Fruit fly (Drosophila melanogaster) whole organism, prepupa: ENCODE data around the gene COX7A.
A peak's percentile ranks its signal among the peaks of the same experiment; 100 is the strongest.

Experiments
- Blimp-1 ChIP-seq: fragments of 200-800 bp; sonication (Bioruptor generic); optimal IDR thresholded peaks from 3 replicates; lab custom pipeline; 2017; ENCODE audit warnings: missing biosample characterization, missing genetic modification characterization, mild to moderate bottlenecking, moderate library complexity, missing genetic modification reagents
- CG10631 ChIP-seq: fragments of 200-800 bp; sonication (Bioruptor generic); optimal IDR thresholded peaks from 2 replicates; lab custom pipeline; 2016; ENCODE audit warnings: missing biosample characterization, missing genetic modification characterization
- CG11902 ChIP-seq: fragments of 200-800 bp; sonication (Bioruptor generic); optimal IDR thresholded peaks from 3 replicates; lab custom pipeline; 2016; ENCODE audit warnings: missing biosample characterization, missing genetic modification characterization
- CG15336 ChIP-seq: fragments of 200-800 bp; sonication (Bioruptor generic); IDR thresholded peaks from 2 replicates; pipeline ENCODE4 v1.3.6; 2022; ENCODE audit warnings: missing biosample characterization, missing genetic modification characterization
- CG1621 ChIP-seq: fragments of 200-800 bp; sonication (Bioruptor generic); optimal IDR thresholded peaks from 3 replicates; lab custom pipeline; 2018; ENCODE audit warnings: missing biosample characterization, mild to moderate bottlenecking, missing genetic modification characterization
- CG3032 ChIP-seq: fragments of 200-800 bp; optimal IDR thresholded peaks from 2 replicates; lab custom pipeline; 2019; ENCODE audit warnings: missing biosample characterization, mild to moderate bottlenecking, missing genetic modification characterization, moderate library complexity
- CG31627 ChIP-seq: fragments of 200-800 bp; sonication (Bioruptor generic); optimal IDR thresholded peaks from 3 replicates; lab custom pipeline; 2016; ENCODE audit warnings: missing biosample characterization, missing genetic modification characterization
- CG32006 ChIP-seq: fragments of 200-800 bp; sonication (Bioruptor generic); optimal IDR thresholded peaks from 3 replicates; lab custom pipeline; 2017; ENCODE audit warnings: missing biosample characterization, mild to moderate bottlenecking, missing genetic modification characterization
- CG3919 ChIP-seq: fragments of 200-800 bp; sonication (Bioruptor generic); optimal IDR thresholded peaks from 3 replicates; lab custom pipeline; 2016; ENCODE audit warnings: missing biosample characterization, missing genetic modification characterization
- CG4318 ChIP-seq: fragments of 200-800 bp; sonication (Bioruptor generic); optimal IDR thresholded peaks from 3 replicates; lab custom pipeline; 2017; ENCODE audit warnings: missing biosample characterization, mild to moderate bottlenecking, missing genetic modification characterization
- CG6276 ChIP-seq: fragments of 200-800 bp; sonication (Bioruptor generic); optimal IDR thresholded peaks from 2 replicates; lab custom pipeline; 2017; ENCODE audit warnings: missing biosample characterization, mild to moderate bottlenecking, missing genetic modification characterization
- CG6792 ChIP-seq: fragments of 200-800 bp; sonication (Bioruptor generic); optimal IDR thresholded peaks from 3 replicates; lab custom pipeline; 2016; ENCODE audit warnings: missing biosample characterization, missing genetic modification characterization
- CG6808 ChIP-seq: fragments of 200-800 bp; sonication (Bioruptor generic); optimal IDR thresholded peaks from 3 replicates; lab custom pipeline; 2017; ENCODE audit warnings: missing biosample characterization, missing genetic modification characterization, mild to moderate bottlenecking, moderate library complexity, missing genetic modification reagents
- CG7368 ChIP-seq: fragments of 200-800 bp; sonication (Bioruptor generic); optimal IDR thresholded peaks from 3 replicates; lab custom pipeline; 2016; ENCODE audit warnings: missing biosample characterization, missing genetic modification characterization
- CG8119 ChIP-seq: fragments of 200-800 bp; sonication (Bioruptor generic); IDR thresholded peaks from 3 replicates; pipeline ENCODE4 v1.3.6; 2022; ENCODE audit warnings: missing biosample characterization, missing genetic modification characterization
- CG8632 ChIP-seq: fragments of 200-800 bp; sonication (Bioruptor generic); optimal IDR thresholded peaks from 3 replicates; lab custom pipeline; 2016; ENCODE audit warnings: missing biosample characterization, missing genetic modification characterization
- Eip75B ChIP-seq: fragments of 200-800 bp; sonication (Bioruptor generic); optimal IDR thresholded peaks from 3 replicates; lab custom pipeline; 2016; ENCODE audit warnings: missing biosample characterization, missing genetic modification characterization
- Eip78C ChIP-seq: fragments of 200-800 bp; sonication (Bioruptor generic); peaks from one replicate; lab custom pipeline; 2016; ENCODE audit warnings: missing biosample characterization, missing genetic modification characterization
- Ets21C ChIP-seq: fragments of 200-800 bp; sonication (Bioruptor generic); optimal IDR thresholded peaks from 3 replicates; lab custom pipeline; 2016; ENCODE audit warnings: missing biosample characterization, missing genetic modification characterization
- Gug ChIP-seq: fragments of 200-800 bp; sonication (Bioruptor generic); IDR thresholded peaks from 2 replicates; pipeline ENCODE4 v1.3.6; 2022; ENCODE audit warnings: missing biosample characterization, missing genetic modification characterization
- Hr4 ChIP-seq: fragments of 200-800 bp; sonication (Bioruptor generic); optimal IDR thresholded peaks from 3 replicates; lab custom pipeline; 2016; ENCODE audit warnings: missing biosample characterization, missing genetic modification characterization
- Lpt ChIP-seq: fragments of 200-800 bp; sonication (Bioruptor generic); optimal IDR thresholded peaks from 3 replicates; lab custom pipeline; 2016; ENCODE audit warnings: missing biosample characterization, missing genetic modification characterization
- Met ChIP-seq: fragments of 200-800 bp; sonication (Bioruptor generic); optimal IDR thresholded peaks from 3 replicates; lab custom pipeline; 2016; ENCODE audit warnings: missing biosample characterization, missing genetic modification characterization
- OdsH ChIP-seq: fragments of 200-800 bp; sonication (Bioruptor generic); optimal IDR thresholded peaks from 3 replicates; lab custom pipeline; 2016; ENCODE audit warnings: missing biosample characterization, missing genetic modification characterization
- Smox ChIP-seq: fragments of 200-800 bp; sonication (Bioruptor generic); optimal IDR thresholded peaks from 3 replicates; lab custom pipeline; 2016; ENCODE audit warnings: missing biosample characterization, missing genetic modification characterization
- Sox14 ChIP-seq: fragments of 200-800 bp; sonication (Bioruptor generic); optimal IDR thresholded peaks from 3 replicates; lab custom pipeline; 2016; ENCODE audit warnings: missing biosample characterization, missing genetic modification characterization
- cyc ChIP-seq: fragments of 200-800 bp; sonication (Bioruptor generic); optimal IDR thresholded peaks from 3 replicates; lab custom pipeline; 2016; ENCODE audit warnings: missing biosample characterization, missing genetic modification characterization
- esn ChIP-seq: fragments of 200-800 bp; sonication (Bioruptor generic); optimal IDR thresholded peaks from 2 replicates; lab custom pipeline; 2016; ENCODE audit warnings: missing biosample characterization, mild to moderate bottlenecking, missing genetic modification characterization, moderate library complexity
- fd59A ChIP-seq: fragments of 200-800 bp; sonication (Bioruptor generic); optimal IDR thresholded peaks from 2 replicates; lab custom pipeline; 2017; ENCODE audit warnings: missing biosample characterization, mild to moderate bottlenecking, missing genetic modification characterization, missing genetic modification reagents
- fd85E ChIP-seq: fragments of 200-800 bp; sonication (Bioruptor generic); optimal IDR thresholded peaks from 3 replicates; lab custom pipeline; 2016; ENCODE audit warnings: missing biosample characterization, missing genetic modification characterization
- fkh ChIP-seq: fragments of 200-800 bp; sonication (Bioruptor generic); optimal IDR thresholded peaks from 3 replicates; lab custom pipeline; 2017; ENCODE audit warnings: missing biosample characterization, mild to moderate bottlenecking, missing genetic modification characterization, moderate library complexity
- lz ChIP-seq: fragments of 200-800 bp; sonication (Bioruptor generic); optimal IDR thresholded peaks from 3 replicates; lab custom pipeline; 2016; ENCODE audit warnings: missing biosample characterization, missing genetic modification characterization
- net ChIP-seq: fragments of 200-800 bp; sonication (Bioruptor generic); optimal IDR thresholded peaks from 3 replicates; lab custom pipeline; 2016; ENCODE audit warnings: missing biosample characterization, missing genetic modification characterization
- pdm3 ChIP-seq: fragments of 200-800 bp; sonication (Bioruptor generic); optimal IDR thresholded peaks from 3 replicates; lab custom pipeline; 2016; ENCODE audit warnings: missing biosample characterization, missing genetic modification characterization
- svp ChIP-seq: fragments of 200-800 bp; sonication (Bioruptor generic); peaks from one replicate; lab custom pipeline; 2016; ENCODE audit warnings: missing biosample characterization, missing genetic modification characterization
- topi ChIP-seq: fragments of 200-800 bp; sonication (Bioruptor generic); optimal IDR thresholded peaks from 3 replicates; lab custom pipeline; 2016; ENCODE audit warnings: missing biosample characterization, missing genetic modification characterization
- vri ChIP-seq: fragments of 200-800 bp; sonication (Bioruptor generic); optimal IDR thresholded peaks from 3 replicates; lab custom pipeline; 2016; ENCODE audit warnings: missing biosample characterization, mild to moderate bottlenecking, missing genetic modification characterization

Gene COX7A

dm6 chr3R:8308515-8308959, 32.3 kb downstream of the COX7A start, which contains the start of gene tex:
tex (minus strand) TSS chr3R:8308645.
- TF ChIP-seq Gug (GFP tag; lab: Robert Waterston, UW), result no peak
- no peak for TF ChIP-seq Blimp-1
- TF ChIP-seq Eip78C (GFP tag; lab: Kevin White, UChicago), result peak; percentile 34
- peak; percentile 72 for TF ChIP-seq fkh (GFP tag; lab: Kevin White, UChicago)
- TF ChIP-seq CG31627 (GFP tag; lab: Kevin White, UChicago), result no peak
- TF ChIP-seq CG10631 (GFP tag; lab: Kevin White, UChicago), result no peak
- no peak for TF ChIP-seq Lpt

- TF ChIP-seq CG8632 (GFP tag; lab: Kevin White, UChicago) (no peak), Sox14 (GFP tag; lab: Kevin White, UChicago) (no peak), Met (no peak), Smox (no peak), lz (GFP tag; lab: Kevin White, UChicago) (no peak), CG8119 (GFP tag; lab: Robert Waterston, UW) (no peak), OdsH (no peak), CG7368 (GFP tag; lab: Kevin White, UChicago) (no peak), CG4318 (no peak), svp (GFP tag; lab: Kevin White, UChicago) (no peak), CG6808 (GFP tag; lab: Kevin White, UChicago) (no peak), net (GFP tag; lab: Kevin White, UChicago) (no peak), Hr4 (GFP tag; lab: Kevin White, UChicago) (no peak), CG10631 (GFP tag; lab: Kevin White, UChicago) (no peak), fd85E (GFP tag; lab: Kevin White, UChicago) (no peak), CG3032 (tag; lab: Kevin White, UChicago) (no peak), CG3919 (GFP tag; lab: Kevin White, UChicago) (no peak), Gug (GFP tag; lab: Robert Waterston, UW) (no peak)
- TF ChIP-seq, all 60 proteins: peak for 0
These were observed 33.6 kb downstream of the COX7A start for dm6 chr3R:8307283-8307682.

- TF ChIP-seq CG11902 (GFP tag; lab: Kevin White, UChicago) (no peak), vri (no peak), fd85E (GFP tag; lab: Kevin White, UChicago) (no peak), Ets21C (GFP tag; lab: Kevin White, UChicago) (no peak), OdsH (no peak), fd59A (GFP tag; lab: Kevin White, UChicago) (no peak)
These were observed 33.9 kb downstream of the COX7A start for dm6 chr3R:8306927-8307261.

- TF ChIP-seq Sox14 (GFP tag; lab: Kevin White, UChicago) (no peak), CG6276 (GFP tag; lab: Kevin White, UChicago) (no peak), fkh (GFP tag; lab: Kevin White, UChicago) (peak; percentile 59), Eip78C (GFP tag; lab: Kevin White, UChicago) (peak; percentile 49)
These were observed 34.5 kb downstream of the COX7A start for dm6 chr3R:8306188-8306926.

- peak; percentile 31 for TF ChIP-seq cyc (GFP tag; lab: Kevin White, UChicago)
- TF ChIP-seq topi (GFP tag; lab: Kevin White, UChicago), result peak; percentile 21
- peak; percentile 17 for TF ChIP-seq CG3032 (tag; lab: Kevin White, UChicago)
- no peak for TF ChIP-seq Smox
These were observed 35.7 kb downstream of the COX7A start, which contains the start of gene Sgt1 for dm6 chr3R:8305110-8305509. Sgt1 (minus strand) TSS chr3R:8305274.

dm6 chr3R:8303848-8304247, 37.0 kb downstream of the COX7A start, which contains the start of gene nac:
nac (minus strand) TSS chr3R:8304023.
- TF ChIP-seq pdm3 (GFP tag; lab: Kevin White, UChicago) (no peak), CG6792 (GFP tag; lab: Kevin White, UChicago) (no peak), CG3032 (tag; lab: Kevin White, UChicago) (peak; percentile 17), CG1621 (tag; lab: Kevin White, UChicago) (no peak), CG3919 (GFP tag; lab: Kevin White, UChicago) (no peak), Eip75B (GFP tag; lab: Kevin White, UChicago) (no peak), CG32006 (GFP tag; lab: Kevin White, UChicago) (no peak), Blimp-1 (no peak), CG15336 (GFP tag; lab: Robert Waterston, UW) (0 out of 2 replicates have a peak, but pooled peaks have one; percentile 12), esn (peak; percentile 9), net (GFP tag; lab: Kevin White, UChicago) (no peak)
